Fruit fly (Drosophila melanogaster): ENCODE results near the gene VhaM9.7-a.

The VhaM9.7-a gene

dm6 chr3L:4252121-4252861 is 10.2 kb upstream of the VhaM9.7-a start (continued):
- TF ChIP-seq CG2129 (GFP tag; IDR thresholded peaks at IDR 0.05; ENCODE audit: partially characterized antibody), result no peak
- no peak for TF ChIP-seq CG15269 (tag; optimal IDR thresholded peaks at IDR 0.05)
- no peak for TF ChIP-seq CG14050 (GFP tag; IDR thresholded peaks at IDR 0.05)
- no peak for TF ChIP-seq bab2 (GFP tag; optimal IDR thresholded peaks at IDR 0.05)
- 0 out of 3 replicates have a peak, but pooled peaks have one; percentile 24 for TF ChIP-seq ci (GFP tag; IDR thresholded peaks at IDR 0.05)
- TF ChIP-seq Usf (GFP tag; optimal IDR thresholded peaks at IDR 0.05), result no peak
- peak; percentile 65 for TF ChIP-seq cg (GFP tag; optimal IDR thresholded peaks at IDR 0.05)
- peak; percentile 20 for TF ChIP-seq Atf-2 (GFP tag; optimal IDR thresholded peaks at IDR 0.05)
- TF ChIP-seq Six4 (GFP tag; optimal IDR thresholded peaks at IDR 0.05), result no peak
- peak; percentile 2 for TF ChIP-seq CG17829 (tag; optimal IDR thresholded peaks at IDR 0.05)
- TF ChIP-seq pros (GFP tag; optimal IDR thresholded peaks at IDR 0.05), result peak; percentile 90
- TF ChIP-seq CG4360 (GFP tag; IDR thresholded peaks at IDR 0.05), result peak; percentile 99
- TF ChIP-seq CG17385 (GFP tag; optimal IDR thresholded peaks at IDR 0.05), result peak; percentile 91
- TF ChIP-seq CG14014 (GFP tag; IDR thresholded peaks at IDR 0.05), result no peak
- peak; percentile 92 for TF ChIP-seq CG3995 (GFP tag; optimal IDR thresholded peaks at IDR 0.05)
- no peak for TF ChIP-seq MESR4 (GFP tag; optimal IDR thresholded peaks at IDR 0.05)
- TF ChIP-seq pita (GFP tag; optimal IDR thresholded peaks at IDR 0.05), result no peak
- TF ChIP-seq fd102C (GFP tag; optimal IDR thresholded peaks at IDR 0.05), result no peak
- TF ChIP-seq amos (GFP tag; IDR thresholded peaks at IDR 0.05; ENCODE audit: partially characterized antibody), result no peak
- TF ChIP-seq CG18011 (GFP tag; optimal IDR thresholded peaks at IDR 0.05), result no peak
- TF ChIP-seq CG31441 (GFP tag; IDR thresholded peaks at IDR 0.05), result peak; percentile 48; the same call in 1 of the 2 replicates
- no peak for TF ChIP-seq vnd (GFP tag; IDR thresholded peaks at IDR 0.05; ENCODE audit: partially characterized antibody)
- no peak for TF ChIP-seq CG34376 (GFP tag; optimal IDR thresholded peaks at IDR 0.05)
- TF ChIP-seq z (GFP tag; IDR thresholded peaks at IDR 0.05), result no peak
- TF ChIP-seq tx (GFP tag; optimal IDR thresholded peaks at IDR 0.05), result no peak
- TF ChIP-seq gce (GFP tag; IDR thresholded peaks at IDR 0.05), result no peak
- TF ChIP-seq CG1647 (GFP tag; optimal IDR thresholded peaks at IDR 0.05), result no peak
- no peak for TF ChIP-seq CG30431 (GFP tag; optimal IDR thresholded peaks at IDR 0.05)
- TF ChIP-seq tll (GFP tag; optimal IDR thresholded peaks at IDR 0.05), result peak; percentile 23 to 75

DNA sequence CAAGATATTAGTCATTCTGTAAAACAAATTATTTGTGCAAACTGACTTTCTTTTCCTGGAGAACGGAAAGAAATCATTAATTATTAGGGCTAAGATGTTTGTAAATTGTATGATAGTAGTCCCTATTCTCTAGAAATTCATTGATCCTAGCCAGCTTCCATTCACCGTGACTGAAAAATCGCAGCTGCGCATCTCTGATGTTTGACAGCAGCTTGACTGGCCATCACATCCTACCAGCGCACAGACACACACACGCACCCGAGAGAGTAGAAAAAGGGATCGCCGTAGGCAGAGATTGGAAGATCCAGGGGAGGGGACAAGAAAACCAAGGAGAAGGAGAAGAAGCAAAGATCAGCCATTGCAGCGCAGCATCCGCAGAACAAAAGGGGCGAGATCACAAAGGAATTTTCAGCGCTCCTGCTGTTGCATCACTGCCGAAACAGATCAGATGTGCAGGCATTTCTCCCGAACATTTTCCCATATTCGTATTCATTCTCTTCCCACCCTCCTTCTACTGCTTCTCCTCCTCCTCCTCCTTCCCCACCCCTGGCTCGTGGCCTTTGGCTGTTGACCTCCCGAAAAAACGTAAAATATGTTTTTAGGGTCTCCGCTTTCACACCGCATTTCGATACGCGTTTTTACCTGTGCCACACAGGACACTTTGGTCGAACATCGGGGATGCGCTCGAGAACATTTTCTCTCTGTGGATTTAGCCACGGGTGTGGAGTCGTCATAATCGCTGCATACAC is 9.5 kb upstream of the VhaM9.7-a start:
- peak; percentile 98 for TF ChIP-seq D (optimal IDR thresholded peaks at IDR 0.05)
- no peak for TF ChIP-seq D (GFP tag; optimal IDR thresholded peaks at IDR 0.05)
- TF ChIP-seq Pdp1 (GFP tag; optimal IDR thresholded peaks at IDR 0.05), result peak in 1 of 2 experiments; percentile 29
- peak; percentile 74 for TF ChIP-seq psq (GFP tag; optimal IDR thresholded peaks at IDR 0.05)
- peak in 1 of 2 experiments; percentile 15 for TF ChIP-seq insv (GFP tag; optimal IDR thresholded peaks at IDR 0.05)
- no peak for TF ChIP-seq Ada2b (GFP tag; IDR thresholded peaks at IDR 0.05)
- TF ChIP-seq CG13287 (GFP tag; IDR thresholded peaks at IDR 0.05; ENCODE audit: partially characterized antibody), result no peak
- no peak for TF ChIP-seq Side (GFP tag; optimal IDR thresholded peaks at IDR 0.05)
- TF ChIP-seq schlank (tag; optimal IDR thresholded peaks at IDR 0.05), result no peak
- 0 out of 2 replicates have a peak, but pooled peaks have one; percentile 12 for TF ChIP-seq rib (GFP tag; IDR thresholded peaks at IDR 0.05)
- TF ChIP-seq CG9727 (GFP tag; optimal IDR thresholded peaks at IDR 0.05), result no peak
- TF ChIP-seq CG6254 (GFP tag; optimal IDR thresholded peaks at IDR 0.05), result no peak
- no peak for TF ChIP-seq MTF-1 (GFP tag; optimal IDR thresholded peaks at IDR 0.05; ENCODE audit: borderline replicate concordance)
- no peak for TF ChIP-seq CG30020 (tag; optimal IDR thresholded peaks at IDR 0.05)
- TF ChIP-seq Med (GFP tag), result peak; percentile 86
- TF ChIP-seq HmgD (GFP tag; optimal IDR thresholded peaks at IDR 0.05), result no peak
- no peak for TF ChIP-seq CG10654 (GFP tag; optimal IDR thresholded peaks at IDR 0.05)
- TF ChIP-seq dysf (GFP tag; IDR thresholded peaks at IDR 0.05), result no peak
- TF ChIP-seq CG4360 (GFP tag; IDR thresholded peaks at IDR 0.05), result peak; percentile 60
- TF ChIP-seq cg (GFP tag; optimal IDR thresholded peaks at IDR 0.05), result no peak
- TF ChIP-seq CG15479 (GFP tag; optimal IDR thresholded peaks at IDR 0.05), result peak; percentile 95
